Fruit fly (Drosophila melanogaster): ENCODE measurements around the gene Ugt35A1.

Ugt35A1 gene

dm6 chr3R:11172460-11173168 is at the start of gene Ugt35A1:
TSS of gene Ugt35A1 (minus strand) at chr3R:11172664.
- TF ChIP-seq noc (tag; optimal IDR thresholded peaks at IDR 0.05), result no peak

- TF ChIP-seq noc (tag; optimal IDR thresholded peaks at IDR 0.05), result peak; percentile 55
These were observed 49.2 kb upstream of the Ugt35A1 start, which contains the start of the genes CG6693 and RpL3 for dm6 chr3R:11221437-11222230. TSS of gene CG6693 (minus strand) at chr3R:11221639. TSS of gene RpL3 (plus strand) at chr3R:11221894.

dm6 chr3R:11219883-11220282 is 47.4 kb upstream of the Ugt35A1 start, which contains the start of gene CG6689:
TSS of gene CG6689 (minus strand) at chr3R:11220064.
- no peak for TF ChIP-seq noc (tag; optimal IDR thresholded peaks at IDR 0.05)

dm6 chr3R:11216156-11216630 is 43.7 kb upstream of the Ugt35A1 start, which contains the start of the genes RpS25 and CG4820:
TSS of gene RpS25 (minus strand) at chr3R:11216287.
TSS of gene CG4820 (plus strand) at chr3R:11216535.
- TF ChIP-seq noc (tag; optimal IDR thresholded peaks at IDR 0.05), result peak; percentile 69

- TF ChIP-seq noc (tag; optimal IDR thresholded peaks at IDR 0.05), result peak; percentile 85
These were observed 42.0 kb upstream of the Ugt35A1 start, which contains the start of gene ZnT86D for dm6 chr3R:11214449-11214950. TSS of gene ZnT86D (minus strand) at chr3R:11214539.

- TF ChIP-seq noc (tag; optimal IDR thresholded peaks at IDR 0.05), result peak; percentile 68
These were observed 39.0 kb upstream of the Ugt35A1 start for dm6 chr3R:11211291-11212061.

- peak; percentile 63 for TF ChIP-seq noc (tag; optimal IDR thresholded peaks at IDR 0.05)
These were observed 37.4 kb upstream of the Ugt35A1 start, which contains the start of the genes SdhC and Tctp for dm6 chr3R:11209801-11210402. TSS of gene SdhC (minus strand) at chr3R:11209849. TSS of gene Tctp (plus strand) at chr3R:11210247.

- no peak for TF ChIP-seq noc (tag; optimal IDR thresholded peaks at IDR 0.05)
These were observed 36.4 kb upstream of the Ugt35A1 start for dm6 chr3R:11208766-11209331.

dm6 chr3R:11200885-11201421 is 28.5 kb upstream of the Ugt35A1 start:
- peak; percentile 94 for TF ChIP-seq noc (tag; optimal IDR thresholded peaks at IDR 0.05)

- no peak for TF ChIP-seq noc (tag; optimal IDR thresholded peaks at IDR 0.05)
These were observed 27.8 kb upstream of the Ugt35A1 start for dm6 chr3R:11200042-11200884.

- TF ChIP-seq noc (tag; optimal IDR thresholded peaks at IDR 0.05), result peak; percentile 71
These were observed 26.9 kb upstream of the Ugt35A1 start for dm6 chr3R:11199227-11199835.

- peak; percentile 34 for TF ChIP-seq noc (tag; optimal IDR thresholded peaks at IDR 0.05)
These were observed 25.6 kb upstream of the Ugt35A1 start for dm6 chr3R:11198062-11198472.

dm6 chr3R:11197389-11197716 is 24.9 kb upstream of the Ugt35A1 start, which contains the start of gene cu:
TSS of gene cu (plus strand) at chr3R:11197592.
- TF ChIP-seq noc (tag; optimal IDR thresholded peaks at IDR 0.05), result no peak
